Fruit fly (Drosophila melanogaster): ENCODE data around the gene CG31848.

CG31848 gene

dm6 chr2L:13265776-13266175, at the start of gene CG31848:
Gene CG31848 (minus strand): TSS chr2L:13265876.
- TF ChIP-seq CG18476 (GFP tag; optimal IDR thresholded peaks at IDR 0.05) (no peak), CG15269 (tag; optimal IDR thresholded peaks at IDR 0.05) (no peak), nau (GFP tag; optimal IDR thresholded peaks at IDR 0.05) (no peak), Max (GFP tag; optimal IDR thresholded peaks at IDR 0.05) (no peak), Dfd (GFP tag; optimal IDR thresholded peaks at IDR 0.05) (no peak), CG8388 (GFP tag; optimal IDR thresholded peaks at IDR 0.05) (no peak), CG9817 (tag; optimal IDR thresholded peaks at IDR 0.05) (no peak), CG9876 (GFP tag; optimal IDR thresholded peaks at IDR 0.05) (no peak), CG1529 (GFP tag; optimal IDR thresholded peaks at IDR 0.05) (no peak), CG42726 (GFP tag; IDR thresholded peaks at IDR 0.05; ENCODE audit: partially characterized antibody) (no peak), wek (GFP tag; optimal IDR thresholded peaks at IDR 0.05) (no peak)

dm6 chr2L:13306655-13307054, 41.0 kb upstream of the CG31848 start, which contains the start of gene CG43779:
Gene CG43779 (minus strand): TSS chr2L:13306755.
- TF ChIP-seq CG6683 (GFP tag; optimal IDR thresholded peaks at IDR 0.05) (no peak), Dref (GFP tag; IDR thresholded peaks at IDR 0.05) (0 out of 2 replicates have a peak, but pooled peaks have one; percentile 1)

dm6 chr2L:13305000-13305399, 39.3 kb upstream of the CG31848 start:
- TF ChIP-seq Kr (GFP tag; optimal IDR thresholded peaks at IDR 0.05), result no peak
- TF ChIP-seq Aef1 (GFP tag; IDR thresholded peaks at IDR 0.05), result no peak
- no peak for TF ChIP-seq CG10543 (GFP tag; optimal IDR thresholded peaks at IDR 0.05)
- peak; percentile 24 for TF ChIP-seq CG8478 (optimal IDR thresholded peaks at IDR 0.05)
- TF ChIP-seq Ets65A (GFP tag), result peak; percentile 93
- peak; percentile 40 for TF ChIP-seq sens (GFP tag)
- TF ChIP-seq CG32532 (GFP tag; IDR thresholded peaks at IDR 0.05), result no peak

- TF ChIP-seq Fer3 (tag; optimal IDR thresholded peaks at IDR 0.05) (no peak), row (GFP tag; IDR thresholded peaks at IDR 0.05) (no peak), Fer1 (GFP tag; optimal IDR thresholded peaks at IDR 0.05) (no peak), sim (GFP tag; IDR thresholded peaks at IDR 0.05) (no peak), lilli (GFP tag; optimal IDR thresholded peaks at IDR 0.05) (no peak), Mad (GFP tag; optimal IDR thresholded peaks at IDR 0.05) (no peak), CG6683 (GFP tag; optimal IDR thresholded peaks at IDR 0.05) (no peak), vfl (GFP tag; optimal IDR thresholded peaks at IDR 0.05) (no peak), bsh (GFP tag; optimal IDR thresholded peaks at IDR 0.05) (no peak), crol (GFP tag; IDR thresholded peaks at IDR 0.05) (no peak), nerfin-2 (GFP tag; IDR thresholded peaks at IDR 0.05; ENCODE audit: partially characterized antibody) (no peak), nmo (GFP tag; optimal IDR thresholded peaks at IDR 0.05) (no peak), pros (GFP tag; optimal IDR thresholded peaks at IDR 0.05) (no peak), lbe (GFP tag; optimal IDR thresholded peaks at IDR 0.05) (no peak), emc (GFP tag; optimal IDR thresholded peaks at IDR 0.05) (no peak), h (optimal IDR thresholded peaks at IDR 0.05) (no peak), Nf-YA (GFP tag; IDR thresholded peaks at IDR 0.05) (no peak), sug (tag; optimal IDR thresholded peaks at IDR 0.05) (no peak), ewg (GFP tag; optimal IDR thresholded peaks at IDR 0.05) (no peak)
Observed at dm6 chr2L:13304488-13304887, 38.8 kb upstream of the CG31848 start, which contains the start of gene CG16825. Gene CG16825 (plus strand): TSS chr2L:13304788.
